Worm (Caenorhabditis elegans) whole organism, mixed stage, embryonic: ENCODE data around the gene gei-3.

Source experiments
- bed-3 ChIP-seq: fragments of 200-800 bp; sonication (Bioruptor generic); optimal IDR thresholded peaks from 3 replicates; lab custom pipeline; 2018; ENCODE audit warnings: mild to moderate bottlenecking, missing genetic modification characterization, moderate library complexity, missing compliant biosample characterization
- blmp-1 ChIP-seq: fragments of 150-350 bp; optimal IDR thresholded peaks from 2 replicates; lab custom pipeline; 2014; ENCODE audit warnings: missing biosample characterization, missing genetic modification characterization
- ceh-39 ChIP-seq: fragments of 150-350 bp; optimal IDR thresholded peaks from 2 replicates; lab custom pipeline; 2014; ENCODE audit warnings: missing biosample characterization, missing genetic modification characterization
- ceh-43 ChIP-seq: fragments of 200-800 bp; sonication (Bioruptor generic); optimal IDR thresholded peaks from 2 replicates; lab custom pipeline; 2018; ENCODE audit warnings: mild to moderate bottlenecking, missing genetic modification characterization, moderate library complexity, missing compliant biosample characterization
- ces-1 ChIP-seq: fragments of 150-350 bp; optimal IDR thresholded peaks from 2 replicates; lab custom pipeline; 2014; ENCODE audit warnings: missing biosample characterization, missing genetic modification reagents, missing genetic modification characterization
- cnd-1 ChIP-seq: fragments of 200-800 bp; sonication (Bioruptor generic); optimal IDR thresholded peaks from 2 replicates; lab custom pipeline; 2018; ENCODE audit warnings: mild to moderate bottlenecking, missing genetic modification characterization, missing compliant biosample characterization
- drap-1 ChIP-seq: fragments of 200-800 bp; sonication (Bioruptor generic); optimal IDR thresholded peaks from 3 replicates; lab custom pipeline; 2018; ENCODE audit warnings: mild to moderate bottlenecking, missing genetic modification characterization, missing compliant biosample characterization
- elt-1 ChIP-seq: sonication (generic microtip); optimal IDR thresholded peaks from 2 replicates; lab custom pipeline; 2017; ENCODE audit warnings: missing genetic modification characterization, mild to moderate bottlenecking, missing compliant biosample characterization, antibody characterized with exemption, moderate library complexity, borderline replicate concordance; ENCODE audit not compliant: insufficient read depth
- elt-3 ChIP-seq: fragments of 150-350 bp; optimal IDR thresholded peaks from 2 replicates; lab custom pipeline; 2014; ENCODE audit warnings: missing biosample characterization, missing genetic modification characterization
- flh-1 ChIP-seq: fragments of 200-800 bp; sonication (Bioruptor generic); optimal IDR thresholded peaks from 2 replicates; lab custom pipeline; 2018; ENCODE audit warnings: mild to moderate bottlenecking, missing genetic modification characterization, moderate library complexity, missing compliant biosample characterization
- ham-2 ChIP-seq: fragments of 200-800 bp; sonication (Bioruptor generic); optimal IDR thresholded peaks from 2 replicates; lab custom pipeline; 2018; ENCODE audit warnings: mild to moderate bottlenecking, missing genetic modification characterization, missing compliant biosample characterization
- hlh-1 ChIP-seq: fragments of 150-350 bp; optimal IDR thresholded peaks from 2 replicates; lab custom pipeline; 2014; ENCODE audit warnings: missing biosample characterization, missing genetic modification reagents, missing genetic modification characterization
- lin-13 ChIP-seq: fragments of 150-350 bp; optimal IDR thresholded peaks from 2 replicates; lab custom pipeline; 2014; ENCODE audit warnings: missing biosample characterization, missing genetic modification characterization
- lin-32 ChIP-seq: fragments of 200-800 bp; sonication (Bioruptor generic); optimal IDR thresholded peaks from 2 replicates; lab custom pipeline; 2018; ENCODE audit warnings: mild to moderate bottlenecking, missing genetic modification characterization, missing compliant biosample characterization
- lsy-2 ChIP-seq: fragments of 150-350 bp; optimal IDR thresholded peaks from 2 replicates; lab custom pipeline; 2014; ENCODE audit warnings: missing biosample characterization, missing genetic modification characterization
- mab-5 ChIP-seq: fragments of 150-350 bp; optimal IDR thresholded peaks from 2 replicates; lab custom pipeline; 2014; ENCODE audit warnings: missing biosample characterization, missing genetic modification characterization
- mep-1 ChIP-seq: fragments of 150-350 bp; optimal IDR thresholded peaks from 2 replicates; lab custom pipeline; 2017; ENCODE audit warnings: missing biosample characterization, missing genetic modification reagents, missing genetic modification characterization, inconsistent platforms
- mls-2 ChIP-seq: sonication (generic microtip); optimal IDR thresholded peaks from 2 replicates; lab custom pipeline; 2016; ENCODE audit warnings: mild to moderate bottlenecking, missing genetic modification characterization, moderate library complexity, missing compliant biosample characterization
- nhr-2 ChIP-seq: fragments of 150-350 bp; optimal IDR thresholded peaks from 2 replicates; lab custom pipeline; 2014; ENCODE audit warnings: missing biosample characterization, missing genetic modification characterization
- nhr-237 ChIP-seq: fragments of 150-350 bp; optimal IDR thresholded peaks from 2 replicates; lab custom pipeline; 2014; ENCODE audit warnings: missing biosample characterization, missing genetic modification characterization
- nhr-76 ChIP-seq: sonication (generic microtip); optimal IDR thresholded peaks from 2 replicates; lab custom pipeline; 2017; ENCODE audit warnings: missing biosample characterization, missing genetic modification characterization
- pha-4 ChIP-seq: fragments of 150-350 bp; optimal IDR thresholded peaks from 2 replicates; lab custom pipeline; 2018; ENCODE audit warnings: missing biosample characterization, missing genetic modification reagents, missing genetic modification characterization
- sem-2 ChIP-seq: fragments of 200-800 bp; sonication (Bioruptor generic); optimal IDR thresholded peaks from 2 replicates; lab custom pipeline; 2018; ENCODE audit warnings: mild to moderate bottlenecking, missing genetic modification characterization, missing compliant biosample characterization
- sptf-1 ChIP-seq: sonication (generic microtip); optimal IDR thresholded peaks from 2 replicates; lab custom pipeline; 2017; ENCODE audit warnings: mild to moderate bottlenecking, missing genetic modification characterization, moderate library complexity, missing compliant biosample characterization
- tbx-8 ChIP-seq: fragments of 200-800 bp; sonication (Bioruptor generic); optimal IDR thresholded peaks from 2 replicates; lab custom pipeline; 2018; ENCODE audit warnings: mild to moderate bottlenecking, missing genetic modification characterization, moderate library complexity, missing compliant biosample characterization
- unc-120 ChIP-seq: sonication (generic microtip); optimal IDR thresholded peaks from 2 replicates; lab custom pipeline; 2017; ENCODE audit warnings: missing genetic modification characterization, missing compliant biosample characterization; ENCODE audit not compliant: poor library complexity, severe bottlenecking
- unc-39 ChIP-seq: fragments of 150-350 bp; optimal IDR thresholded peaks from 2 replicates; lab custom pipeline; 2014; ENCODE audit warnings: missing biosample characterization, missing genetic modification characterization
- unc-62 ChIP-seq: fragments of 150-350 bp; optimal IDR thresholded peaks from 2 replicates; lab custom pipeline; 2014; ENCODE audit warnings: missing biosample characterization, missing genetic modification reagents, missing genetic modification characterization
- zip-8 ChIP-seq: fragments of 150-350 bp; optimal IDR thresholded peaks from 2 replicates; lab custom pipeline; 2014; ENCODE audit warnings: missing biosample characterization, missing genetic modification characterization
- ztf-11 ChIP-seq: fragments of 150-350 bp; optimal IDR thresholded peaks from 2 replicates; lab custom pipeline; 2014; ENCODE audit warnings: missing biosample characterization, missing genetic modification characterization

Gene gei-3

DNA sequence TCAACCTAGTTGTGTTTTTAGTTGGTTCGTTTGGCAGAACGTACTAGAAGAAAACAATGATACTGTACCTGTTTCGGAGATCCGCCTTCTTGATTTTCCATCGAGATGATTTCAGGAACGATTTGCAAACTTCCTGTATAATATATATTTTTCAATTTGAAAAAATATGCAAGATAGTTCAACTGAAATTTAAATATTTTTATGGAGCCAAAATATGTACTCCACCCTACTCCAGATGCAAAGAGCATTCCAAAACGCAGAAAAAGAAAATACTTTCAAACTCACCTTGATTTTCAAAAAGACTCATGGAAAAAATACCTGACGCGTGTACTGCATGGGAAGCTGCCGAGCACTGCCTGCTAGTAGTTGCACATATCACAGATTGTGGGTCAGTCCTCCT lies at the start of gene gei-3:
Gene gei-3 (minus strand): TSS at position 101 of the 400 bp plus-strand sequence.
- TF ChIP-seq unc-120 (tag; lab: Kevin White, UChicago) (no peak), ceh-39 (no peak), nhr-237 (no peak), sem-2 (GFP tag; lab: Kevin White, UChicago) (no peak), mab-5 (tag; lab: Kevin White, UChicago) (no peak), elt-3 (no peak), lin-13 (tag; lab: Kevin White, UChicago) (no peak), ztf-11 (tag; lab: Kevin White, UChicago) (no peak), tbx-8 (no peak), lsy-2 (tag; lab: Kevin White, UChicago) (no peak), zip-8 (tag; lab: Kevin White, UChicago) (no peak), mls-2 (tag; lab: Kevin White, UChicago) (no peak), lin-32 (no peak), sptf-1 (no peak), cnd-1 (tag; lab: Kevin White, UChicago) (no peak), flh-1 (GFP tag; lab: Kevin White, UChicago) (no peak)

DNA sequence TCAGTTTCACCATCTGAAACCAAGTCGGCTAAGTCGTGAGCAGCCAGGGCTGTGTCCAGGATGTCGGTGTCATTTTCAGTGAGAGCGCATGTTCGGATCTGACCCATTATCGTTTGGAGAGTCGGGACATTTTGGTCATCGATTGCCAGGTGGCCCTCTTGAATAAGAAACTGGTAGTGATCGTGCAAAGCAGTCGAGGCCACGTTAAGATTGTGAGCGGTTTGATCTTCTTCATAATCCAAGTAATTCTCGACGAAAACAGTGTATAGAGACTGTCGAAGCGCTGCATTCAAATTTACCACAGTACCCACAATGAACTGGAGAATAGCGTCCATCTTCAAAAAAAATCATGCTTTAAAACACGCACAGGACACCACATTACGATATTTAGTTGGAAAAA lies 49.1 kb upstream of the gei-3 start, which contains the start of gene T14G8.6:
Gene T14G8.6 (minus strand): TSS at position 338 of the 400 bp plus-strand sequence.
- no peak for TF ChIP-seq flh-1 (GFP tag; lab: Kevin White, UChicago)
- TF ChIP-seq lin-32: no peak
- no peak for TF ChIP-seq ceh-43 (GFP tag; lab: Kevin White, UChicago)
- no peak for TF ChIP-seq drap-1 (GFP tag; lab: Kevin White, UChicago)
- no peak for TF ChIP-seq zip-8 (tag; lab: Kevin White, UChicago)
- TF ChIP-seq cnd-1 (tag; lab: Kevin White, UChicago): no peak
- no peak for TF ChIP-seq lsy-2 (tag; lab: Kevin White, UChicago)
- TF ChIP-seq sem-2 (GFP tag; lab: Kevin White, UChicago): no peak
- no peak for TF ChIP-seq mls-2 (tag; lab: Kevin White, UChicago)
- no peak for TF ChIP-seq ham-2 (GFP tag; lab: Kevin White, UChicago)
- TF ChIP-seq tbx-8: no peak
- TF ChIP-seq unc-39: no peak
- no peak for TF ChIP-seq mep-1 (tag; lab: Kevin White, UChicago)
- no peak for TF ChIP-seq elt-3
- TF ChIP-seq unc-62 (GFP tag; lab: Kevin White, UChicago): no peak
- no peak for TF ChIP-seq blmp-1 (tag; lab: Kevin White, UChicago)
- no peak for TF ChIP-seq hlh-1 (tag; lab: Kevin White, UChicago)
- no peak for TF ChIP-seq ceh-39

DNA sequence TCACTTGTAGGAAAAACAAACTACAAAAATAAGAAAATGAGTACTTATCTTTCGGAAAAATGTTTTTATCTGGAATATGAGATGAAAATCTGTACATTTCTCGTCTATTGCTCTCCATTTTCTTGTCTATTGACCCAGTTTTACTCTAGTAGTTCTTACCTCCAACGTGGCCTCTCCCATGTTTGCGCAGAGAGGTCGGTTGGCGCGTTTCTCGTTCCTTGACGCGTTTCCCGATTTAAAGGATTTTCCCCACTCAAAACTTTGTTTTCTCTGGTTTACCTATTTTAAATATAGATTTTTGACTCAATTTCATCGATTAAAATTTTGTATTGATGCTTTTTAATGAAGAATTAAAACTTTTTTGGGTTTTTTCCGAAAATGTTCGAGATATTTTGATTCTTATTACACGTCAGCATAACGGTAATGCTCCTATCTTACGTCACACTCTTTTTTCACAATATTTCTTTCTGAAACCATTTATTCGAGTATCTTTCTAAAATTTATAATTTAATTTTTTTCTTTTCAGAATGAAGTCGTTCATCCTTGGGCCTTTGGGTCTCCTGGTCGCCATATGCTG lies 47.4 kb upstream of the gei-3 start, which contains the start of gene T14G8.3:
Gene T14G8.3 (plus strand): TSS at position 527 of the 577 bp plus-strand sequence.
- TF ChIP-seq unc-120 (tag; lab: Kevin White, UChicago): no peak
- TF ChIP-seq lin-32: no peak
- TF ChIP-seq nhr-76 (tag; lab: Kevin White, UChicago): no peak
- no peak for TF ChIP-seq lsy-2 (tag; lab: Kevin White, UChicago)
- TF ChIP-seq bed-3 (GFP tag; lab: Kevin White, UChicago): no peak
- no peak for TF ChIP-seq cnd-1 (tag; lab: Kevin White, UChicago)
- TF ChIP-seq mls-2 (tag; lab: Kevin White, UChicago): no peak
- peak; percentile 26 for TF ChIP-seq mep-1 (tag; lab: Kevin White, UChicago)
- TF ChIP-seq lin-13 (tag; lab: Kevin White, UChicago): peak; percentile 43
- peak; percentile 42 for TF ChIP-seq pha-4 (tag; lab: Kevin White, UChicago)
- TF ChIP-seq zip-8 (tag; lab: Kevin White, UChicago): peak; percentile 4
- no peak for TF ChIP-seq nhr-2 (tag; lab: Kevin White, UChicago)
- TF ChIP-seq mab-5 (tag; lab: Kevin White, UChicago): no peak

DNA sequence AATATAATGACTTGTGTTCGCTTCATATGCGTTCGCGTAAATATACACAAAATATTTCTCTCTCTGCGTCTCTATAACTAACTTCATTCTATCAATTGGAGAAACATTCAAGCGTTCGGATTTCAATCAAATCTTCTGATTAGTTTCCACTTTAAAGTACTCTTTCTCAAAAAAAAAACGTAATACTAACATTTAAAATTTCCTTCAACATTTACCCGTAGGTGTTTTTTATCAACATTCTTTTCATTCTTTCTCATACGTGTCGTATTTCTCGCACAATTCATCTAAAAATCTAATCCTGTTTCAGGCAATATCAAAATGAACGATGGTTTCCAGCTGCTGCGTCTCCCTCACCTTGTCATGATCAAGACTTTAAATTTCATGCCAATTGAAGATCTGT lies 44.3 kb upstream of the gei-3 start, which contains the start of gene T14G8.2:
Gene T14G8.2 (plus strand): TSS at position 301 of the 400 bp plus-strand sequence.
- no peak for TF ChIP-seq zip-8 (tag; lab: Kevin White, UChicago)
- TF ChIP-seq ces-1 (GFP tag; lab: Kevin White, UChicago): peak; percentile 10
- no peak for TF ChIP-seq elt-1 (tag; lab: Kevin White, UChicago)
- no peak for TF ChIP-seq sem-2 (GFP tag; lab: Kevin White, UChicago)
- TF ChIP-seq mab-5 (tag; lab: Kevin White, UChicago): no peak
